Worm (Caenorhabditis elegans): ENCODE measurements around the gene Y116A8C.44.

DNA sequence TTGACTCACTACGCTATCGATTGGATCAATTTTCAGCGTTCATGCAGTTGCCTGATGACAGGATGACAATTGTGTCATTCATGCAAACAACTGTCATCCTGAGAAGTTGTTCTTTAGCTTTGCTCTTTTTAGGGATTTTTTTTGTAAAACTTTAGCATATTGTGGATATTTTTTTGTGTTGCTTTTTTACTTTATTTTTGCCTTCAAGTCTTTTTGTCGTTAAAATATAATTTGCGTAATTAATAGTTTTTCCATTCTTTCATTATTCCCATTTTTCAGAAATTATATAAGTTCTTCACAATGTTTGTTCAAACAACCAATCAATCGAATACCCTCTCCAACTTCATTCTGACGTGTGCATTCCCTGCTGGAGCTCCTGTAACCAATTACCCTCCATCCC lies 17.3 kb downstream of the Y116A8C.44 start, which contains the start of gene Y116A8C.20:
- no peak for TF ChIP-seq lin-11 (tag; optimal IDR thresholded peaks at IDR 0.05)
- TF ChIP-seq F13H6.1 (tag; optimal IDR thresholded peaks at IDR 0.05), result no peak
- TF ChIP-seq lsy-2 (tag; optimal IDR thresholded peaks at IDR 0.05), result no peak
- no peak for TF ChIP-seq mdl-1 (tag; optimal IDR thresholded peaks at IDR 0.05)
- no peak for TF ChIP-seq nhr-12 (tag; optimal IDR thresholded peaks at IDR 0.05)
- no peak for TF ChIP-seq unc-62 (GFP tag; optimal IDR thresholded peaks at IDR 0.05)
- TF ChIP-seq snpc-4 (tag; optimal IDR thresholded peaks at IDR 0.05), result no peak
- no peak for TF ChIP-seq mab-5 (tag; optimal IDR thresholded peaks at IDR 0.05)
- TF ChIP-seq nhr-11 (tag; optimal IDR thresholded peaks at IDR 0.05), result no peak
- TF ChIP-seq egl-27 (tag; optimal IDR thresholded peaks at IDR 0.05), result no peak
- TF ChIP-seq skn-1 (tag; optimal IDR thresholded peaks at IDR 0.05), result no peak
- no peak for TF ChIP-seq ama-1 (optimal IDR thresholded peaks at IDR 0.05)
- TF ChIP-seq ceh-82 (tag; optimal IDR thresholded peaks at IDR 0.05), result no peak
